Fruit fly (Drosophila melanogaster): Measurements from ENCODE around the gene CG17283.
"Not testable (repeated sequence)": the region's sequence is repeated elsewhere in the genome, so short reads cannot be mapped to it uniquely, and the experiment has no call there.

DNA sequence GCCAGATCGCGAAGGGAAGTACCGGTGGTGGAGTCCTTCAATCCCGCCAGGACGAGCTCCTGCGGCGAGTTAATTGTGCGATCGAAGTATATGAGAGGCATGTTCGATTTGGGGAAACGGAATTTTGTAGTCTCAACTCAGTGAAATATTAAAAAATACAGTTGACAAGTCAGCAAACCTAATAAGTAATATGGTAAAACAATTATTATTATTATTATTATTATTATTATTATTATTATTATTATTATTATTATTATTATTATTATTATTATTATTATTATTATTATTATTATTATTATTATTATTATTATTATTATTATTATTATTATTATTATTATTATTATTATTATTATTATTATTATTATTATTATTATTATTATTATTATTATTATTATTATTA lies 49.0 kb downstream of the CG17283 start, which contains the start of gene CG14330:
- TF ChIP-seq CrebA (GFP tag; optimal IDR thresholded peaks at IDR 0.05; ENCODE audit: borderline replicate concordance); lola (GFP tag; optimal IDR thresholded peaks at IDR 0.05): not testable (repeated sequence)
